Fruit fly (Drosophila melanogaster) whole organism, wandering third instar larva: Measurements from ENCODE around the gene Klp98A.
A peak's percentile ranks its signal among the peaks of the same experiment; 100 is the strongest.

Experiments
- Dfd ChIP-seq: fragments of >200 bp; optimal IDR thresholded peaks from 2 replicates; lab custom pipeline; 2017; ENCODE audit warnings: missing biosample characterization, missing genetic modification characterization
- Hr78 ChIP-seq: fragments of >200 bp; optimal IDR thresholded peaks from 2 replicates; lab custom pipeline; 2017; ENCODE audit warnings: missing biosample characterization, missing genetic modification characterization
- br ChIP-seq: fragments of 200-800 bp; sonication (Bioruptor generic); optimal IDR thresholded peaks from 2 replicates; lab custom pipeline; 2016; ENCODE audit warnings: missing biosample characterization, missing genetic modification characterization
- dsf ChIP-seq: sonication (Bioruptor generic); optimal IDR thresholded peaks from 2 replicates; lab custom pipeline; 2016; ENCODE audit warnings: missing biosample characterization, missing genetic modification characterization, borderline replicate concordance
- fru ChIP-seq: fragments of 200-800 bp; sonication (Bioruptor generic); optimal IDR thresholded peaks from 3 replicates; lab custom pipeline; 2016; ENCODE audit warnings: missing biosample characterization, mild to moderate bottlenecking, missing genetic modification characterization
- h ChIP-seq: fragments of 200-800 bp; sonication (Bioruptor generic); optimal IDR thresholded peaks from 3 replicates; lab custom pipeline; 2016; ENCODE audit warnings: missing biosample characterization, mild to moderate bottlenecking, missing genetic modification characterization
- psq ChIP-seq: fragments of 200-800 bp; sonication (Bioruptor generic); optimal IDR thresholded peaks from 3 replicates; lab custom pipeline; 2017; ENCODE audit warnings: missing biosample characterization, mild to moderate bottlenecking, missing genetic modification characterization, moderate library complexity
- usp ChIP-seq: fragments of >200 bp; optimal IDR thresholded peaks from 2 replicates; lab custom pipeline; 2017; ENCODE audit warnings: missing biosample characterization, missing genetic modification characterization

DNA sequence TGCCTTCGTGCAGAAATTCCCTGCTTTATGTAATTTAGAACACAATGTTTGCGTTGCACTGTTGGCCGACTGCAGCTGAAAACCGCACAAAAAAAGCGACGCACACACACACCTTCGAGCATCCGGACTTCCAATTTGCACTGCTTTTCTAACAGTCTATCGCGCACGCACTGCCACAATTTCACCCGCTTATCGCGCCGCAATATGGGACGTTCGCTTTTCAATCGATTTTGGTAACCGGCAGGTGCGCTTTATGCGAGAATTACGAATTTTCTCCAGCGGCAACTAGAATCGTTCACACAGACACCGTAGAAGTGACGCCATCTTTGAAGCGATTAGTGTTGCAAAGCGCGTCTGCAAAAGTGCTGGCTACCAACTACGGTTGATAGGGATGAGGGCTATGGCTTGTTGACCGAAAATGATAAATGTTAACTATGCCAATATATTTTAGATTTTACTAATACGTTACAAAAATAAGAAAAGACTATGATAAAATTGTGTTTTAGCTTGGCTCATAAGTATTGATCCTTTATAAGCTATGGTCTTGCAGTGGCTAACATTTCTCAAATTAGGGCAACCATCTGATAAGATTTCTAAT is 23.0 kb upstream of the Klp98A start, which contains the start of gene wdb:
- TF ChIP-seq br (peak; percentile 63), Hr78 (GFP tag; lab: Kevin White, UChicago) (no peak), Dfd (GFP tag; lab: Kevin White, UChicago) (no peak), fru (GFP tag; lab: Kevin White, UChicago) (peak; percentile 47), dsf (GFP tag; lab: Kevin White, UChicago) (peak; percentile 22), usp (GFP tag; lab: Kevin White, UChicago) (no peak), psq (no peak), h (GFP tag; lab: Kevin White, UChicago) (peak; percentile 66)
